Worm (Caenorhabditis elegans): Measurements from ENCODE around the gene syx-3.

DNA sequence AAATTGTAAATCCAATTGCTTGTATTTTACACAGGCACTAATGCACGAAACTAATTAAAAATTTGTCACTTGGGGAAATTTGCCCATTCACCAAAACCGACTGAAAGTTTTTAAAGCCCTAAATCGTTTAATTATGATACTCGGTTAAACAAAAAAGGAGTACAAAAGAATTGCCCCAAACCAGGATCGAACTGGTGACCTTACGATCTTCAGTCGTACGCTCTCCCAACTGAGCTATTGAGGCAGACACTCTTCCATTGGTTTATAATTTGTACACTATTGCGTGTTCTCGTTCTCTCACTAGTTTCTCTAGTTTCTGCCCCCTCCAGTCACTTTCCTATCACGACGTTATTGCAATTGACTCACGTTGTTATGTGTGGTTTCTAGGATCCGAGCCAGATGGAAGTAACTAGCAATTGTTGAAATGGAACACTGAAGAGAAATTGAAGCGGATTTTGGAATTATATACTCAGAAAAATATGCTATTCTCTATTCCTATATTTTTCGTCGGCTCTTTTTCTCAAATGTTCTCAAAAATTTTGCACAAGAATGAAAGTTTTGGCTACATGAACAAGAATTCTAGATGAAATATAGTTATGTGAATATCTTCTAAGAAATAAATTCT is 29.6 kb upstream of the syx-3 start:
- TF ChIP-seq med-1 (GFP tag; optimal IDR thresholded peaks at IDR 0.05; ENCODE audit: insufficient read depth) (peak; percentile 67), tab-1 (GFP tag; IDR thresholded peaks at IDR 0.05) (peak; percentile 89), T22C8.4 (GFP tag; IDR thresholded peaks at IDR 0.05) (peak; percentile 75), cog-1 (tag; optimal IDR thresholded peaks at IDR 0.05) (peak; percentile 24), flt-1 (GFP tag; IDR thresholded peaks at IDR 0.05) (peak; percentile 94), ref-1 (GFP tag; conservative IDR thresholded peaks at IDR 0.05) (peak; percentile 73)

Measured in whole organism, midembryonic.